Fruit fly (Drosophila melanogaster) whole organism, wandering third instar larva: ENCODE measurements around the gene fy.
A peak's percentile ranks its signal among the peaks of the same experiment; 100 is the strongest.

Experiments
- Abd-B ChIP-seq: fragments of >200 bp; optimal IDR thresholded peaks from 2 replicates; lab custom pipeline; 2017; ENCODE audit warnings: missing biosample characterization, missing genetic modification characterization
- CG32264 ChIP-seq: fragments of 200-800 bp; sonication (Bioruptor generic); optimal IDR thresholded peaks from 2 replicates; lab custom pipeline; 2016; ENCODE audit warnings: missing biosample characterization, missing genetic modification characterization
- CG9705 ChIP-seq: fragments of 200-800 bp; sonication (Bioruptor generic); optimal IDR thresholded peaks from 2 replicates; lab custom pipeline; 2018; ENCODE audit warnings: missing biosample characterization, mild to moderate bottlenecking, missing genetic modification characterization
- CrebA ChIP-seq: fragments of 200-800 bp; sonication (Bioruptor generic); optimal IDR thresholded peaks from 2 replicates; lab custom pipeline; 2016; ENCODE audit warnings: missing biosample characterization, mild to moderate bottlenecking, missing genetic modification characterization, borderline replicate concordance
- Dfd ChIP-seq: fragments of >200 bp; optimal IDR thresholded peaks from 2 replicates; lab custom pipeline; 2017; ENCODE audit warnings: missing biosample characterization, missing genetic modification characterization
- Dif ChIP-seq: fragments of 200-275, 200-300 bp; sonication (Bioruptor generic); optimal IDR thresholded peaks from 2 replicates; lab custom pipeline; 2018; ENCODE audit warnings: missing biosample characterization, missing genetic modification characterization; ENCODE audit not compliant: partially characterized antibody
- GATAd ChIP-seq: sonication (Bioruptor generic); optimal IDR thresholded peaks from 2 replicates; lab custom pipeline; 2016; ENCODE audit warnings: missing biosample characterization, missing genetic modification characterization
- HLH106 ChIP-seq: fragments of 200-800 bp; optimal IDR thresholded peaks from 3 replicates; lab custom pipeline; 2019; ENCODE audit warnings: missing biosample characterization, mild to moderate bottlenecking, missing genetic modification characterization, moderate library complexity
- Hnf4 ChIP-seq: fragments of 200-800 bp; sonication (Bioruptor generic); optimal IDR thresholded peaks from 2 replicates; lab custom pipeline; 2016; ENCODE audit warnings: missing biosample characterization, mild to moderate bottlenecking, missing genetic modification characterization
- Hr83 ChIP-seq: fragments of 200-300 bp; sonication (Bioruptor generic); optimal IDR thresholded peaks from 2 replicates; lab custom pipeline; 2016; ENCODE audit warnings: missing biosample characterization, mild to moderate bottlenecking, missing genetic modification characterization, moderate library complexity; ENCODE audit not compliant: poor library complexity, severe bottlenecking
- Jra ChIP-seq: sonication (Bioruptor generic); optimal IDR thresholded peaks from 2 replicates; lab custom pipeline; 2016; ENCODE audit warnings: missing biosample characterization, missing genetic modification characterization
- Mio ChIP-seq: sonication (Bioruptor generic); optimal IDR thresholded peaks from 2 replicates; lab custom pipeline; 2016; ENCODE audit warnings: missing biosample characterization, missing genetic modification characterization
- Myc ChIP-seq: fragments of >200 bp; optimal IDR thresholded peaks from 2 replicates; lab custom pipeline; 2017
- OdsH ChIP-seq: fragments of 200-800 bp; sonication (Bioruptor generic); optimal IDR thresholded peaks from 2 replicates; lab custom pipeline; 2016; ENCODE audit warnings: missing biosample characterization, mild to moderate bottlenecking, missing genetic modification characterization
- Rel ChIP-seq, 2 experiments: fragments of 200-800 bp; sonication (Bioruptor generic) in 1 of 2; optimal IDR thresholded peaks; 2 replicates in 1 of 2; 3 replicates in 1 of 2; lab custom pipeline; 2016 to 2019; ENCODE audit warnings: mild to moderate bottlenecking in 2 of 2, missing biosample characterization in 2 of 2, missing genetic modification characterization in 2 of 2, moderate library complexity in 1 of 2
- Sp1 ChIP-seq: fragments of 200-800 bp; sonication (Bioruptor generic); optimal IDR thresholded peaks from 3 replicates; lab custom pipeline; 2019; ENCODE audit warnings: missing biosample characterization, mild to moderate bottlenecking, missing genetic modification characterization, moderate library complexity
- Vsx2 ChIP-seq: fragments of 200-300, 225-300 bp; sonication (Bioruptor generic); optimal IDR thresholded peaks from 2 replicates; lab custom pipeline; 2018; ENCODE audit warnings: missing biosample characterization, missing genetic modification characterization; ENCODE audit not compliant: partially characterized antibody
- br ChIP-seq: fragments of 200-800 bp; sonication (Bioruptor generic); optimal IDR thresholded peaks from 2 replicates; lab custom pipeline; 2016; ENCODE audit warnings: missing biosample characterization, missing genetic modification characterization
- dl ChIP-seq, 2 experiments: fragments of 175-275, 200-275 bp in 1 of 2; fragments of 200-275 bp in 1 of 2; sonication (Bioruptor generic); optimal IDR thresholded peaks; lab custom pipeline; 2018; ENCODE audit warnings: mild to moderate bottlenecking in 2 of 2, missing biosample characterization in 2 of 2, missing genetic modification characterization in 2 of 2, moderate library complexity in 2 of 2; ENCODE audit not compliant: partially characterized antibody in 2 of 2, insufficient read depth in 1 of 2
- dmrt93B ChIP-seq: fragments of 200-800 bp; sonication (Bioruptor generic); optimal IDR thresholded peaks from 2 replicates; lab custom pipeline; 2018; ENCODE audit warnings: missing biosample characterization, mild to moderate bottlenecking, missing genetic modification characterization
- dsf ChIP-seq: sonication (Bioruptor generic); optimal IDR thresholded peaks from 2 replicates; lab custom pipeline; 2016; ENCODE audit warnings: missing biosample characterization, missing genetic modification characterization, borderline replicate concordance
- ey ChIP-seq: fragments of 200-800 bp; sonication (Bioruptor generic); optimal IDR thresholded peaks from 2 replicates; lab custom pipeline; 2016; ENCODE audit warnings: missing biosample characterization, missing genetic modification characterization
- foxo ChIP-seq, 2 experiments: fragments of 200-800 bp; sonication (Bioruptor generic); optimal IDR thresholded peaks; 2 replicates in 1 of 2; 3 replicates in 1 of 2; lab custom pipeline; 2016 to 2017; ENCODE audit warnings: missing biosample characterization in 2 of 2, missing genetic modification characterization in 2 of 2
- fru ChIP-seq: fragments of 200-800 bp; sonication (Bioruptor generic); optimal IDR thresholded peaks from 3 replicates; lab custom pipeline; 2016; ENCODE audit warnings: missing biosample characterization, mild to moderate bottlenecking, missing genetic modification characterization
- h ChIP-seq: fragments of 200-800 bp; sonication (Bioruptor generic); optimal IDR thresholded peaks from 3 replicates; lab custom pipeline; 2016; ENCODE audit warnings: missing biosample characterization, mild to moderate bottlenecking, missing genetic modification characterization
- jim ChIP-seq: fragments of 175-275, 200-325 bp; sonication (Bioruptor generic); optimal IDR thresholded peaks from 2 replicates; lab custom pipeline; 2016; ENCODE audit warnings: missing biosample characterization, mild to moderate bottlenecking, missing genetic modification characterization
- lola ChIP-seq: fragments of >200 bp; optimal IDR thresholded peaks from 2 replicates; lab custom pipeline; 2017; ENCODE audit warnings: missing biosample characterization, missing genetic modification characterization
- pan ChIP-seq: fragments of >200 bp; optimal IDR thresholded peaks from 2 replicates; lab custom pipeline; 2017
- psq ChIP-seq: fragments of 200-800 bp; sonication (Bioruptor generic); optimal IDR thresholded peaks from 3 replicates; lab custom pipeline; 2017; ENCODE audit warnings: missing biosample characterization, mild to moderate bottlenecking, missing genetic modification characterization, moderate library complexity
- rgr ChIP-seq: fragments of 200-800 bp; sonication (Bioruptor generic); optimal IDR thresholded peaks from 3 replicates; lab custom pipeline; 2016; ENCODE audit warnings: missing biosample characterization, mild to moderate bottlenecking, missing genetic modification characterization
- sage ChIP-seq: fragments of 200-800 bp; sonication (Bioruptor generic); optimal IDR thresholded peaks from 2 replicates; lab custom pipeline; 2016; ENCODE audit warnings: missing biosample characterization, mild to moderate bottlenecking, missing genetic modification characterization
- sv ChIP-seq: fragments of 200-800 bp; sonication (Bioruptor generic); optimal IDR thresholded peaks from 3 replicates; lab custom pipeline; 2016; ENCODE audit warnings: missing biosample characterization, missing genetic modification characterization
- tai ChIP-seq: sonication (Bioruptor generic); optimal IDR thresholded peaks from 2 replicates; lab custom pipeline; 2016; ENCODE audit warnings: missing biosample characterization, missing genetic modification characterization
- usp ChIP-seq: fragments of >200 bp; optimal IDR thresholded peaks from 2 replicates; lab custom pipeline; 2017; ENCODE audit warnings: missing biosample characterization, missing genetic modification characterization
- woc ChIP-seq: sonication (Bioruptor generic); optimal IDR thresholded peaks from 2 replicates; lab custom pipeline; 2016; ENCODE audit warnings: missing biosample characterization, mild to moderate bottlenecking, missing genetic modification characterization

The fy gene

DNA sequence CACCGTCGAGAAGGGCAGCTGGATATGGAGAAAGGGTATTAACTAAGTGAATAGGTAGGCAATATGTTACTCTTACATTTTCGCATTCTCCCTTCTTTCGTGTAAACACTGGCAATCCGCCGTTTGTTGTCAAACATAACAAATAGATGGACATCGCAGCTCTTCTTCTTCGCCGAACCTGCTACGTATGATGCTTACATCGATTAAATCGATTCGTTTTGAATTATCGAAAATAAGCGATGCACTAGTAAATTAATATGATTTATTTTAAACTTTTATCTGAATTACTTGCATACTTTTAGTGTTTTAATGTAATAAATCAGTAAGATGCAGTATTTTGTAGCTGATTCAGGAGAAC is at the start of gene fy:
Gene fy (minus strand): TSS at position 353 of the 358 bp plus-strand sequence.
- TF ChIP-seq dl (GFP tag; optimal IDR thresholded peaks at IDR 0.05; lab: Kevin White, UChicago; ENCODE audit: insufficient read depth in 1 of 2, partially characterized antibody in 2 of 2) (no peak), usp (no peak), HLH106 (tag; lab: Kevin White, UChicago) (no peak), dsf (no peak), fru (no peak), Hr83 (no peak), GATAd (GFP tag; lab: Kevin White, UChicago) (no peak), ey (GFP tag; lab: Kevin White, UChicago) (no peak)
- TF ChIP-seq, all 38 proteins: peak for 0

DNA sequence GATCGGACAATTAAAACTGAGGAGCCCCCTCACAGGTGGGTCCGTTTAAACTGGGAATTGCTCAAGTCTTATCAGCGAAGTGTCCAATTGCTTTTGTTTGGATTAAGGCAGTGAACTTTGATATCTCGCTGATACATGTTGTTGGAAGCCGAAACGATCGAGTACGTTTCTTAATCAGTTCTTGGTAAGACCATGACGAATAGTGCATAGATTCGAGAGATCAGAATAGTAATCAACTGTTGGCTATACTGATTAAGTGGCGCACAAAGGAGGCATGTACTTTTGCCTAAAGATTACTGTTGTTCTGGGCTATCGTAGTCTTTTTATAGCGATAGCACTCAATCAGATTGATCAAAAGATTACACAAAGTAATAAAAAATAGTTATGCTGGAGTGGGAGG is 48.4 kb upstream of the fy start:
- TF ChIP-seq Hnf4 (GFP tag; lab: Kevin White, UChicago) (peak; percentile 4), CG9705 (no peak), Hr83 (no peak), dmrt93B (no peak), h (no peak), dl (GFP tag; optimal IDR thresholded peaks at IDR 0.05; lab: Kevin White, UChicago; ENCODE audit: insufficient read depth in 1 of 2, partially characterized antibody in 2 of 2) (no peak), foxo (GFP tag; optimal IDR thresholded peaks at IDR 0.05; lab: Kevin White, UChicago) (no peak), Jra (no peak), GATAd (GFP tag; lab: Kevin White, UChicago) (no peak), woc (no peak), rgr (GFP tag; lab: Kevin White, UChicago) (no peak), Myc (lab: Kevin White, UChicago) (no peak), sage (GFP tag; lab: Kevin White, UChicago) (no peak), Dif (peak; percentile 20), tai (GFP tag; lab: Kevin White, UChicago) (no peak), usp (no peak)

dm6 chr2L:8449358-8449757 is 46.3 kb upstream of the fy start, which contains the start of gene Aasdh:
TSS of gene Aasdh (minus strand) at chr2L:8449576.
- TF ChIP-seq Vsx2 (GFP tag; lab: Kevin White, UChicago) (no peak), dl (GFP tag; optimal IDR thresholded peaks at IDR 0.05; lab: Kevin White, UChicago; ENCODE audit: insufficient read depth in 1 of 2, partially characterized antibody in 2 of 2) (no peak), pan (lab: Kevin White, UChicago) (no peak), dsf (no peak), woc (no peak), jim (GFP tag; lab: Kevin White, UChicago) (no peak), lola (GFP tag; lab: Kevin White, UChicago) (no peak)

DNA sequence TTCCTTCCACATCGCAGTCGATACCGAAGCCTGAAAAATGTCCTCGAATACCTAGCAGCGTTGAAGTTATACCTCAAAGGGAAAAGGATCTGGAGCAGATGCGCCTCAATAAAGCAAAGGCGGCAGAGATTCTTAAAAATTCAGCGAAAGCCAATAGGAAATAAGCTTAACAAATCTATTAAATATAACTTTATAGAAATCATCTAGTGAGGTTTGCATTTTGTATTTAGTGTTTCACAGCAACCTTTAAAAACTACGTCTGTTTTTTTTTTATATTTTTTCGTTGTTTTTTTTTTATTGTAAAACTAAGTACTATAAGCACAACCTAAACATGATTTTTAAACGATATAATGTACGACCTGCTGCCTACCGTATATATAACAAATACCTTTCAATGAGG is 39.1 kb upstream of the fy start, which contains the start of gene CG31897:
Gene CG31897 (plus strand): TSS at position 301 of the 400 bp plus-strand sequence.
- no peak for TF ChIP-seq foxo (GFP tag; optimal IDR thresholded peaks at IDR 0.05; lab: Kevin White, UChicago)
- no peak for TF ChIP-seq Dfd (GFP tag; lab: Kevin White, UChicago)
- TF ChIP-seq tai (GFP tag; lab: Kevin White, UChicago) = no peak
- TF ChIP-seq Jra = no peak
- no peak for TF ChIP-seq ey (GFP tag; lab: Kevin White, UChicago)

DNA sequence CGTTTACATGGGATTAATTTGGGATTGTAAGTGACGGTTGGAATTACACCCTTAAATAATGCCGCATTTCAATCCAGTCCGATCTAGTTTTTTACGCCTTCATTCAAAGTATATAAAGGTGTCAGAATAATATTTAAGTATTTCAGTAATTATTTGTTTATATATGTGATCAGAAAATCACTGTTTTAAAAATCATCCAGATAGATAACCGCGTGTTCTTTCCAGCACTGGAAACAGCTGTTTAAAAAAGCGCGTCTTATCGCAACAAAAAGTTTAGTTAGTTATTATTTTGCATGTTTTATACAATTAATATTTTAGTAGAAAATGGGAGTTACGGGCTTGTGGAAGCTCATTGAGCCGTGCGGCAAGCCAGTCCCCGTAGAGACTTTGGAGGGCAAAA is 35.0 kb upstream of the fy start, which contains the start of gene mus201:
Gene mus201 (plus strand): TSS at position 118 of the 400 bp plus-strand sequence.
- no peak for TF ChIP-seq Sp1
- no peak for TF ChIP-seq CrebA
- TF ChIP-seq Dfd (GFP tag; lab: Kevin White, UChicago) = no peak
- peak; percentile 0 for TF ChIP-seq CG9705
- TF ChIP-seq woc = no peak
- TF ChIP-seq, all 38 proteins: peak for 1

DNA sequence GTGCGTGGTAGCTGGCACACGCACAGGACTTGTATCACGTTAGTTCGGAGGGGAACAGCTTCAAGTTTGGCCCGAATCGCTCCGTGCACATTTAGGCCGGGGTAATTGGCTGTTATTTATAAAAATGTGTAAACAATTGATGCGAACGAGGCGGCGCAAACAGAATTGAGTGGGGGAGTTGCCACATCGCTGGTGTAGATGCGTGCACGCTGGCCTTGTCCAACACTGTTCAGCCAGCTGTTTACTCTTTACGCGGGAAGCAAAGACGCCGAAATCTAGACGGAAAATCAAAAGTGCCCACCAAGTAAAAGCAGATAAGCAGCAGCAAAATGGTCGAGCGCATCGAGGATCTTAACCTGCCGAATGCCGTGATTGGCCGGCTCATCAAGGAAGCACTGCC is 34.1 kb upstream of the fy start, which contains the start of the genes D12 and Chrac-14:
Gene D12 (minus strand): TSS at position 190 of the 400 bp plus-strand sequence.
Gene Chrac-14 (plus strand): TSS at position 230 of the 400 bp plus-strand sequence.
- TF ChIP-seq Mio (GFP tag; lab: Kevin White, UChicago) (no peak), Abd-B (GFP tag; lab: Kevin White, UChicago) (no peak), psq (GFP tag; lab: Kevin White, UChicago) (peak; percentile 41), HLH106 (tag; lab: Kevin White, UChicago) (no peak), dsf (no peak), GATAd (GFP tag; lab: Kevin White, UChicago) (no peak), OdsH (GFP tag; lab: Kevin White, UChicago) (peak; percentile 4), tai (GFP tag; lab: Kevin White, UChicago) (no peak), Rel (GFP tag; optimal IDR thresholded peaks at IDR 0.05; lab: Kevin White, UChicago) (no peak), Rel (tag; optimal IDR thresholded peaks at IDR 0.05; lab: Kevin White, UChicago) (no peak), Hr83 (peak; percentile 87), jim (GFP tag; lab: Kevin White, UChicago) (no peak), Dfd (GFP tag; lab: Kevin White, UChicago) (no peak), woc (no peak), CG32264 (no peak), lola (GFP tag; lab: Kevin White, UChicago) (no peak), dl (GFP tag; optimal IDR thresholded peaks at IDR 0.05; lab: Kevin White, UChicago; ENCODE audit: insufficient read depth in 1 of 2, partially characterized antibody in 2 of 2) (no peak), pan (lab: Kevin White, UChicago) (no peak), foxo (GFP tag; optimal IDR thresholded peaks at IDR 0.05; lab: Kevin White, UChicago) (no peak), Dif (no peak), Myc (lab: Kevin White, UChicago) (peak; percentile 0), fru (no peak), br (GFP tag; lab: Kevin White, UChicago) (no peak), CG9705 (no peak), CrebA (no peak), usp (no peak), sv (GFP tag; lab: Kevin White, UChicago) (no peak), Vsx2 (GFP tag; lab: Kevin White, UChicago) (no peak)
- TF ChIP-seq, all 38 proteins: peak for 4
